Worm (Caenorhabditis elegans): Measurements from ENCODE around the gene frpr-13.
A peak's percentile ranks its signal among the peaks of the same experiment; 100 is the strongest.

The frpr-13 gene

ce11 chrV:8947499-8947898, 48.6 kb downstream of the frpr-13 start, which contains the start of gene gck-1:
Gene gck-1, plus strand, starts transcription at chrV:8947799.
- TF ChIP-seq aly-2 (tag; optimal IDR thresholded peaks at IDR 0.05) = no peak
- TF ChIP-seq ZK546.5 (tag; optimal IDR thresholded peaks at IDR 0.05) = no peak
- TF ChIP-seq snpc-4 (tag; optimal IDR thresholded peaks at IDR 0.05) = no peak
- no peak for TF ChIP-seq nhr-12 (tag; optimal IDR thresholded peaks at IDR 0.05)
- TF ChIP-seq sma-3 (GFP tag; optimal IDR thresholded peaks at IDR 0.05) = no peak
- no peak for TF ChIP-seq nhr-129 (tag; optimal IDR thresholded peaks at IDR 0.05)
- no peak for TF ChIP-seq elt-3 (tag; optimal IDR thresholded peaks at IDR 0.05)
- TF ChIP-seq zag-1 (tag; optimal IDR thresholded peaks at IDR 0.05) = no peak

ce11 chrV:8948365-8948764, 49.5 kb downstream of the frpr-13 start:
- peak; percentile 66 for TF ChIP-seq fos-1 (tag; optimal IDR thresholded peaks at IDR 0.05)
- no peak for TF ChIP-seq skn-1 (tag; optimal IDR thresholded peaks at IDR 0.05)

DNA sequence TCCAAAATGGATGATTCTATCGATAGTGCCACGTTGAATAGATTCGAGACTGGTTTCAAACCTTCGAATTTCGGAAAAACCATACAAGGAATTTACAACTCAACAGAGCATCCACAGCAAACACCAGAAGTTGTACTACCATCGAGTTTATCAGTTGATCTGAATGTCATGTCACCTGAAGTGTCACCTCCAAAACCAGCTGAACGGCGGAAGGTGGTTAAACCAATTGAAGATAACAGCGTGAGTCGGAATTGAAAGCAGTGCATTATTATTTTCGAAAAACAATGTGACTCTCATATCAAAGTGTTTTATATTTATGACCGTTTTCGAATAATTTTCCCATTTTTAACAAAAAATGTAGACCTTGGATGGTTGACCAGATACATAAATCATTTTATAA, 50.1 kb downstream of the frpr-13 start:
- no peak for TF ChIP-seq F13H6.1 (tag; optimal IDR thresholded peaks at IDR 0.05)
- no peak for TF ChIP-seq nhr-21 (tag; optimal IDR thresholded peaks at IDR 0.05)
- TF ChIP-seq alr-1 (tag; optimal IDR thresholded peaks at IDR 0.05) = no peak
- no peak for TF ChIP-seq nhr-23 (tag; optimal IDR thresholded peaks at IDR 0.05)
- no peak for TF ChIP-seq Y55F3AM.14 (GFP tag; optimal IDR thresholded peaks at IDR 0.05)
- no peak for TF ChIP-seq mbf-1 (tag; optimal IDR thresholded peaks at IDR 0.05)
- no peak for TF ChIP-seq lsy-2 (tag; optimal IDR thresholded peaks at IDR 0.05)
- TF ChIP-seq sma-9 (GFP tag; optimal IDR thresholded peaks at IDR 0.05) = no peak
- TF ChIP-seq sma-9 (tag; optimal IDR thresholded peaks at IDR 0.05) = no peak
- TF ChIP-seq sma-3 (GFP tag; optimal IDR thresholded peaks at IDR 0.05) = no peak
- TF ChIP-seq mdl-1 (tag; optimal IDR thresholded peaks at IDR 0.05) = no peak
- no peak for TF ChIP-seq ceh-82 (tag; optimal IDR thresholded peaks at IDR 0.05)
- no peak for TF ChIP-seq nhr-77 (tag; optimal IDR thresholded peaks at IDR 0.05)
- TF ChIP-seq ceh-16 (tag; optimal IDR thresholded peaks at IDR 0.05) = no peak
- no peak for TF ChIP-seq crh-2 (tag; optimal IDR thresholded peaks at IDR 0.05)
- TF ChIP-seq nhr-6 (tag; optimal IDR thresholded peaks at IDR 0.05) = no peak
- no peak for TF ChIP-seq ZK546.5 (tag; optimal IDR thresholded peaks at IDR 0.05)

DNA sequence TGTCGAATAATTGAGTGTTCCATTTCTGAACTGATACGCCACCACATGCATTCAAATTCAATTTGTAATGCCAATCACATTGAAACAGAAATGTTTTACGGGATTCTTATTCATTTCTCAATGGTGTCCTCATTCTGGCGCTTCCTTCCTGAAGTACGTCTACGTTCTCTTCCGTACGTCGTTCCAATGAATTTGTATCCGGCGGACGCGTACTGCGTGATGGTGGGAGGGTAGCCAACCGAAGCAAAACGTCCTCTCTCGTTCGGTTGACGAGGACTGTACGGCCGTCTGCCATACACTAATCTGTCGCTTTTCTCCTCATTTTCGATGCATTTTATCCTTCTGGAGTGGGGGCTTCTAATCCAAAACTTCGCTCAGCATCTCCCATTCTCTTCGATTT, 51.0 kb downstream of the frpr-13 start:
- TF ChIP-seq lsy-2 (tag; optimal IDR thresholded peaks at IDR 0.05) = no peak
- no peak for TF ChIP-seq egl-27 (tag; optimal IDR thresholded peaks at IDR 0.05)
- TF ChIP-seq unc-39 (tag; optimal IDR thresholded peaks at IDR 0.05) = no peak
- no peak for TF ChIP-seq lin-13 (GFP tag; optimal IDR thresholded peaks at IDR 0.05)
- TF ChIP-seq crh-2 (tag; optimal IDR thresholded peaks at IDR 0.05) = no peak
- TF ChIP-seq nhr-12 (tag; optimal IDR thresholded peaks at IDR 0.05) = no peak
- TF ChIP-seq nhr-77 (tag; optimal IDR thresholded peaks at IDR 0.05) = no peak
- TF ChIP-seq peb-1 (tag; optimal IDR thresholded peaks at IDR 0.05) = no peak
